Worm (Caenorhabditis elegans) whole organism, early embryonic: Measurements from ENCODE around the gene swd-2.2.

Experiments used
- B0310.2 ChIP-seq: sonication (generic microtip); optimal IDR thresholded peaks from 2 replicates; lab custom pipeline; 2016; ENCODE audit warnings: mild to moderate bottlenecking, missing genetic modification characterization, missing compliant biosample characterization
- ama-1 ChIP-seq: fragments of 150-350 bp; optimal IDR thresholded peaks from 2 replicates; lab custom pipeline; 2014
- ceh-36 ChIP-seq: sonication (generic microtip); optimal IDR thresholded peaks from 2 replicates; lab custom pipeline; 2016; ENCODE audit warnings: missing genetic modification characterization, inconsistent platforms, missing compliant biosample characterization
- ets-7 ChIP-seq: sonication (generic microtip); optimal IDR thresholded peaks from 2 replicates; lab custom pipeline; 2016; ENCODE audit warnings: missing genotype, missing genetic modification characterization, missing compliant biosample characterization
- flt-1 ChIP-seq: fragments of 200-800 bp; sonication (Bioruptor generic); IDR thresholded peaks from 2 replicates; pipeline ENCODE4 v1.3.6; 2022; ENCODE audit warnings: missing genetic modification characterization, missing compliant biosample characterization
- hmg-4 ChIP-seq: fragments of 200-800 bp; sonication (Bioruptor generic); optimal IDR thresholded peaks from 2 replicates; lab custom pipeline; 2018; ENCODE audit warnings: mild to moderate bottlenecking, missing genetic modification characterization, missing compliant biosample characterization
- pes-1 ChIP-seq: fragments of 200-800 bp; sonication (Bioruptor generic); IDR thresholded peaks from 2 replicates; pipeline ENCODE4 v1.3.6; 2022; ENCODE audit warnings: missing genetic modification reagents, missing genetic modification characterization, missing compliant biosample characterization
- sea-1 ChIP-seq: fragments of 200-800 bp; sonication (Bioruptor generic); conservative IDR thresholded peaks from 2 replicates; pipeline ENCODE4 v1.3.6; 2022; ENCODE audit warnings: missing genetic modification characterization, missing compliant biosample characterization

DNA sequence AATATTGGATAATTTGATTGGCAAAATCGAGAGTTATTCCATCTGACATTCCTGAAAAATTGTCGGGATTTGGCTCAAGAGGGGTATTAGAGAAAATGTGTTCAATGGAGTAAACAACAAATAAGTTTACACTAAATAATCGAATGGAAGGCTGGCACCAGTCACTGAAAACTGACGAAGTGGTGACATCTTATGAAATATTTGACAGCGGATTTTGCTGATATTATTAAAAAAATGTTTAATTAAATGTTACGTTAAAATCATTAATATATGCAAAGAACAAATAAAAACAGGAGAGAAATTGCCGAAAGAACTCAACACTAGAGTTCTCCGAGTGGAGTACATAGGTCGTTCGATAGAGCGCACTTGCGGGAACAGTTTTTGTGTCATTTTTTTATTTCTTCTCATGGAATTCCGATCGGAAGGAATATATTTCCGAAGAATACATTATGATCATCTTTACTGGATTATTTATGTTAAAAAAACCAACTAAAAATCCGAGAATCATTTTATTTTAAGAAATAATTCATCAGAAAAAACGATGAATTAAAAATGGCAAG, 11.4 kb downstream of the swd-2.2 start, which contains the start of gene tag-322:
- TF ChIP-seq ama-1 (no peak), flt-1 (no peak), B0310.2 (tag; lab: Kevin White, UChicago) (no peak), ceh-36 (tag; lab: Kevin White, UChicago) (no peak), sea-1 (GFP tag; lab: Robert Waterston, UW) (no peak), ets-7 (tag; lab: Kevin White, UChicago) (no peak), hmg-4 (no peak), pes-1 (GFP tag; lab: Robert Waterston, UW) (no peak)
